Worm (Caenorhabditis elegans) whole organism, young adult: ENCODE results near the gene abi-1.

ENCODE experiments used
- ZK185.1 ChIP-seq: sonication (generic microtip); optimal IDR thresholded peaks from 2 replicates; lab custom pipeline; 2016; ENCODE audit warnings: mild to moderate bottlenecking, missing genetic modification characterization, missing compliant biosample characterization; ENCODE audit not compliant: poor library complexity, severe bottlenecking
- aptf-3 ChIP-seq: fragments of 200-800 bp; sonication (Bioruptor generic); IDR thresholded peaks from 2 replicates; pipeline ENCODE4 v1.3.6; 2022; ENCODE audit warnings: missing genetic modification characterization, missing compliant biosample characterization
- egl-44 ChIP-seq: fragments of 200-800 bp; sonication (Bioruptor generic); IDR thresholded peaks from 2 replicates; pipeline ENCODE4 v1.3.6; 2022; ENCODE audit warnings: missing genetic modification reagents, missing genetic modification characterization, missing compliant biosample characterization
- gei-17 ChIP-seq: fragments of 200-800 bp; sonication (Bioruptor generic); optimal IDR thresholded peaks from 2 replicates; lab custom pipeline; 2018; ENCODE audit warnings: mild to moderate bottlenecking, missing genetic modification characterization, missing compliant biosample characterization
- lin-35 ChIP-seq, 3 experiments: fragments of 150-350 bp in 2 of 3; sonication (generic microtip) in 1 of 3; optimal IDR thresholded peaks; 2 replicates each; lab custom pipeline; 2014 to 2018; ENCODE audit warnings: missing biosample characterization in 3 of 3, missing genetic modification characterization in 3 of 3, missing genetic modification reagents in 3 of 3

DNA sequence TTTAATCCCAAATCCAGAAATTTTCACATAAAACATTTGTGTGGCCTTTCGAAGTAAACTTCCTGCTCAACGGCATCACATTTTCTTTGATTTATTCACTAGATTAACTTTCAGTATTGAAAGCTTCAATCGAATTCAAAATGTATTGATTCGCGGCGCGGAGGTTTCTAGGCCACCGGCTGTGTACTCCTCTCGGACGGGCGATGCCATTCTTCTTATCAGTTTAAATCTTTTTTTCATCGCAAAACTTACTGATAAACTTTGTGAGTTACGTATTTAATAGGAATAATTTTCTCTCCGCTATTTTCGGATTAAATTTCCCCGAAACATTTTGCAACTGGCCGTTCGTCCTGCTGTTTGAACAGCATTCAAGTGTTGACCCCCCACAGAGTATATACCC, 29.3 kb upstream of the abi-1 start:
- TF ChIP-seq ZK185.1 (tag; lab: Kevin White, UChicago): peak; percentile 96
- TF ChIP-seq lin-35 (GFP tag; optimal IDR thresholded peaks at IDR 0.05; lab: Kevin White, UChicago): peak in 1 of 3 experiments; percentile 75
- peak; percentile 4 for TF ChIP-seq gei-17
- no peak for TF ChIP-seq egl-44 (GFP tag; lab: Robert Waterston, UW)
- TF ChIP-seq aptf-3: no peak
